Fruit fly (Drosophila melanogaster): Measurements from ENCODE around the gene Ist1.

Ist1 gene

DNA sequence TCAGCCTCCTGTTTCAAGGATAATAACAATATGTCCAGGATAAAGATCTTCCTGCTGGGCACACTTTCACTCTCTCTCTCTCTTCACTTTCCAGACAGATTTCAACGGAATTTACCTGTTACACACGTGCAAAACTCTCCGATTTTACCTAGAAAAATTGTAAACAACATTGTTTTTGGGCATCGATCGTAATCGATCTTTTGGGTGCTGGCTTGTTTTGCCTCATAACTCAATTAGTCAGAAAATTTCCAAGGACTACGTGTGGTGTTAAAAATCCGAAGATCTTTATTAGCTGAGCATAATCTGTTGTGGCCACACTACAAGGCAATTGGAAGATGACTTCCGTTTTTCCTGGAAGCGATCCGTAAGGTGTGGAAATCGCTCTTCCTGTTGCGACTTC lies 10.9 kb upstream of the Ist1 start:
- TF ChIP-seq fru (GFP tag; optimal IDR thresholded peaks at IDR 0.05) (no peak), br (GFP tag; optimal IDR thresholded peaks at IDR 0.05) (no peak), dl (GFP tag; optimal IDR thresholded peaks at IDR 0.05; ENCODE audit: insufficient read depth in 1 of 2, partially characterized antibody in 2 of 2) (no peak), Abd-B (GFP tag; optimal IDR thresholded peaks at IDR 0.05) (no peak), Rel (GFP tag; optimal IDR thresholded peaks at IDR 0.05) (no peak), Rel (tag; optimal IDR thresholded peaks at IDR 0.05) (no peak), rgr (GFP tag; optimal IDR thresholded peaks at IDR 0.05) (no peak), Mio (GFP tag; optimal IDR thresholded peaks at IDR 0.05) (no peak), usp (GFP tag; optimal IDR thresholded peaks at IDR 0.05) (no peak), foxo (GFP tag; optimal IDR thresholded peaks at IDR 0.05) (no peak), sv (GFP tag; optimal IDR thresholded peaks at IDR 0.05) (no peak), GATAd (GFP tag; optimal IDR thresholded peaks at IDR 0.05) (no peak), Vsx2 (GFP tag; optimal IDR thresholded peaks at IDR 0.05; ENCODE audit: partially characterized antibody) (no peak), Sp1 (GFP tag; optimal IDR thresholded peaks at IDR 0.05) (no peak), Hnf4 (GFP tag; optimal IDR thresholded peaks at IDR 0.05) (no peak), Dfd (GFP tag; optimal IDR thresholded peaks at IDR 0.05) (no peak)

DNA sequence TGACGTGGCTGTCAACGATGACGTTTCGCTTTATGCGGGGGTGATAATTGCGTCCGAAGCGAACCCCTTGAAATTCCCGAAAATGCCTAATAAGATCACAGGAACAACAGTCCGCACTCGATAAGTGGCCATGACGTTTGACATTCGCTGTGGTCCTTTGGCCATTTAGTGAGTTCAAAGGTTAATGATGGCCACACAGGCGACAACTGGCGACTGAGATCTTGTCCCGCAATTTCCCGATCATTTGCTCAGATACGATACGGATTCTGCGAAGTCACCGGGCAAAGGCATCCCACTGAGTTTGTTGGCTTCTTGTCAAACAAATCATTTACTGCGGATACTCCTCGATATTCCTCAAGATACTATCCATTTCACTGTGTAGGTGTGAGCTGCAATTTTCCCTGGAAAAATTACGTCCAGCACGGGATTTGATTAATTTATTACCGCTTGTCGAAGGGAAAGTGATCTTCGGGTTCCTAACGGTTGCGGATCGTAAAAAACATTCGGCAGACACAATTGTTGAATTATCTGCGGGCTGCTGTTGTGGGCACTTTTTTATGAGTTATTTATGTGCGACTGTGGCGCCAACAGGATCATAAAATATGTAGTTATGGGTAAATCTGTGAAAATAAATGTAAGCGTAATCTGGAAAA lies 8.4 kb upstream of the Ist1 start:
- TF ChIP-seq Dif (GFP tag; optimal IDR thresholded peaks at IDR 0.05; ENCODE audit: partially characterized antibody): no peak
- no peak for TF ChIP-seq CG32264 (GFP tag; optimal IDR thresholded peaks at IDR 0.05)
- no peak for TF ChIP-seq usp (GFP tag; optimal IDR thresholded peaks at IDR 0.05)
- no peak for TF ChIP-seq Hr78 (GFP tag; optimal IDR thresholded peaks at IDR 0.05)
- TF ChIP-seq rgr (GFP tag; optimal IDR thresholded peaks at IDR 0.05): no peak
- TF ChIP-seq tai (GFP tag; optimal IDR thresholded peaks at IDR 0.05): no peak
- TF ChIP-seq CrebA (GFP tag; optimal IDR thresholded peaks at IDR 0.05; ENCODE audit: borderline replicate concordance): no peak
- TF ChIP-seq ey (GFP tag; optimal IDR thresholded peaks at IDR 0.05): no peak

DNA sequence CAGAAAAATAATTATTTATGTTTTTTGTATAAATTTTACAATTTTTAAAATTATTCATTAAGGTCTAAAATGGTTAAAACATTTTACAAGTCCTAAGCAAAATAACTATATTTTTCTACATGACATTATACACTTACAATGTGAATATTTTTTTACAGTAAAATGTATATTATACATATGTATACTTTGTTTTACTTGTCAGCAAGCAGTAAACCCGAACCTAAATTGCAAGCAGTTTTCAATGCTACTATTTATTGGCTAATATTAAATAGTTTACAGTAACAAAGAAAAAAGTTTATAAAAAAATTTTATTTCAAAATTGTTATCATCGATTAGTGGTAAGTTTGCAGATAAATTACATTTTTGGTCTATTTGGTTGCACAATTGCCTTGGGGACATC lies 7.5 kb upstream of the Ist1 start:
- no peak for TF ChIP-seq br (GFP tag; optimal IDR thresholded peaks at IDR 0.05)

DNA sequence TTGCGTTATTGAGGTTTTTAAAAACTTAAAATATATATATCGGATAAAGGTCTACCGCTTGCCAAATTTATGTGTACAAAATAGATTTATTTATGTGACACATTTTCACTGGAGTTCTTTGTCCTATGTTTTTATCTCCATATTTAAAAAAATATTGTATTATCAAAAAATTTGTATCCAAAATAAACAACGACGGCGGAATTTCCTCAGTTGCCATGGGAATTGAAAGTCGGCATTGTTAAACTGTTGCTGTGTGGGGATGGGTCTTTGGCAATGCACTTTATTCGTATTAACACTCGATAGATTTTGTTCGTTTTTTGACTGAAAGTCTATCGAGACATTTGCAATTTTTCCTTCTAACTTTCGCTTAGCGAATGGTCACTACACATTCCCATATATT lies 6.8 kb upstream of the Ist1 start, which contains the start of gene Rsph3:
TSS of gene Rsph3 (minus strand) at position 101 of the 400 bp plus-strand sequence.
- no peak for TF ChIP-seq dl (GFP tag; optimal IDR thresholded peaks at IDR 0.05; ENCODE audit: insufficient read depth in 1 of 2, partially characterized antibody in 2 of 2)
- TF ChIP-seq fru (GFP tag; optimal IDR thresholded peaks at IDR 0.05): no peak
- no peak for TF ChIP-seq Mio (GFP tag; optimal IDR thresholded peaks at IDR 0.05)
- TF ChIP-seq Vsx2 (GFP tag; optimal IDR thresholded peaks at IDR 0.05; ENCODE audit: partially characterized antibody): no peak
- no peak for TF ChIP-seq Dfd (GFP tag; optimal IDR thresholded peaks at IDR 0.05)
- no peak for TF ChIP-seq pan (optimal IDR thresholded peaks at IDR 0.05)
- no peak for TF ChIP-seq Abd-B (GFP tag; optimal IDR thresholded peaks at IDR 0.05)
- TF ChIP-seq lola (GFP tag; optimal IDR thresholded peaks at IDR 0.05): no peak
- TF ChIP-seq CG9705 (GFP tag; optimal IDR thresholded peaks at IDR 0.05): no peak
- TF ChIP-seq Jra (GFP tag; optimal IDR thresholded peaks at IDR 0.05): no peak
- no peak for TF ChIP-seq rgr (GFP tag; optimal IDR thresholded peaks at IDR 0.05)
- TF ChIP-seq CrebA (GFP tag; optimal IDR thresholded peaks at IDR 0.05; ENCODE audit: borderline replicate concordance): no peak
- TF ChIP-seq Rel (GFP tag; optimal IDR thresholded peaks at IDR 0.05): no peak
- TF ChIP-seq Rel (tag; optimal IDR thresholded peaks at IDR 0.05): no peak

DNA sequence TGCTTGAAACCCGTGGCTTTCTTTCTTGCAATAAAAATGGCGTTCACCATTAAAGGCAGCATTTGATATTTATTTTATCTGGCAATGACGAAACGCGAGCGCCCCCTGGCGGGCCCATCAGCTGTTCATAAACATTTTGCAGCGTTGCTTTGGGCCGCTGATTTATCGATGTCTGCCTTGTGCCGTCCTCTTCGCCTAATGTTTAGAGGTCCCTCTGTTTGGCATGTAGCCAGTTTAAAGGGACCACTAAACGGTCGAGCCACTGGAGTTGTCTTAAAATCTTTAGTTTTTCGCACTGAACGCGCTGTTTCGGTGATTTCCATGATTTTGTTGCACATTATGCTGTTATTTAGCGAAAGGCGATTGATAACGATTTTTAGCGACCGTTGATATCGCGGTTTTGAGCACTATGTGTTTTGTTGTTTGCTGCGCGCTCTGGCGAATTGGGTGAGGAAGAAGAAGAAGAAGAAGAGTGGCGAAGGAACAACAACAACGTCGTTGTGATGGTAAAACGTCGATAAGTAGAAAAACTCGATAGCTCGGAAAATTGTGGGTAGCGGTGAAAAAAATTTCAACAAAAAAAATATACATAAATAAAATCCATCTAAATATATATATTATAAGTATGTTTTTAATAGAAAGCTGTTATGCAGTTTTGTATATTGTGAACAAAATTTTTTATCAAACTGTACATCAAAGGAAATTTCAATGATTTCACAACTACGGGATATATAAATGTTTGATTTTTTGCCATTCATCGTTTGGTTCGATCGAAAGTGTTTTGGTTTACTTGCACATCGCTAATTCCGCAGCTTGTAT lies 3.8 kb downstream of the Ist1 start, which contains the start of the genes velo and Sbds:
TSS of gene velo (minus strand) at position 475 of the 819 bp plus-strand sequence.
TSS of gene Sbds (plus strand) at position 636 of the 819 bp plus-strand sequence.
- TF ChIP-seq Dfd (GFP tag; optimal IDR thresholded peaks at IDR 0.05) (no peak), br (GFP tag; optimal IDR thresholded peaks at IDR 0.05) (peak; percentile 3), CrebA (GFP tag; optimal IDR thresholded peaks at IDR 0.05; ENCODE audit: borderline replicate concordance) (no peak), OdsH (GFP tag; optimal IDR thresholded peaks at IDR 0.05) (peak; percentile 32), psq (GFP tag; optimal IDR thresholded peaks at IDR 0.05) (peak; percentile 97), Hnf4 (GFP tag; optimal IDR thresholded peaks at IDR 0.05) (no peak), Rel (GFP tag; optimal IDR thresholded peaks at IDR 0.05) (peak; percentile 22), Rel (tag; optimal IDR thresholded peaks at IDR 0.05) (peak; percentile 88), Hr83 (GFP tag; optimal IDR thresholded peaks at IDR 0.05; ENCODE audit: poor library complexity, severe bottlenecking) (peak; percentile 77), HLH106 (tag; optimal IDR thresholded peaks at IDR 0.05) (peak; percentile 67), Sp1 (GFP tag; optimal IDR thresholded peaks at IDR 0.05) (peak; percentile 54), foxo (GFP tag; optimal IDR thresholded peaks at IDR 0.05) (peak in 1 of 2 experiments; percentile 67), woc (GFP tag; optimal IDR thresholded peaks at IDR 0.05) (peak; percentile 5), Jra (GFP tag; optimal IDR thresholded peaks at IDR 0.05) (peak; percentile 47), dmrt93B (GFP tag; optimal IDR thresholded peaks at IDR 0.05) (peak; percentile 31), sage (GFP tag; optimal IDR thresholded peaks at IDR 0.05) (peak; percentile 30), CG9705 (GFP tag; optimal IDR thresholded peaks at IDR 0.05) (peak; percentile 41), sv (GFP tag; optimal IDR thresholded peaks at IDR 0.05) (peak; percentile 15), Dif (GFP tag; optimal IDR thresholded peaks at IDR 0.05; ENCODE audit: partially characterized antibody) (no peak), h (GFP tag; optimal IDR thresholded peaks at IDR 0.05) (peak; percentile 25), Myc (optimal IDR thresholded peaks at IDR 0.05) (peak; percentile 45), Hr78 (GFP tag; optimal IDR thresholded peaks at IDR 0.05) (no peak), rgr (GFP tag; optimal IDR thresholded peaks at IDR 0.05) (peak; percentile 64)
